Worm (Caenorhabditis elegans): ENCODE measurements around the gene ram-5.

The ram-5 gene

ce11 chrX:14559519-14560296, 9.8 kb downstream of the ram-5 start:
- TF ChIP-seq elt-4 (tag; optimal IDR thresholded peaks at IDR 0.05) (no peak), ceh-9 (tag; optimal IDR thresholded peaks at IDR 0.05) (no peak), hlh-13 (GFP tag; optimal IDR thresholded peaks at IDR 0.05) (no peak), ceh-31 (tag; optimal IDR thresholded peaks at IDR 0.05) (no peak), elt-2 (tag; optimal IDR thresholded peaks at IDR 0.05) (no peak), tbx-2 (tag; optimal IDR thresholded peaks at IDR 0.05) (no peak), unc-3 (GFP tag; conservative IDR thresholded peaks at IDR 0.05) (no peak), unc-3 (tag; optimal IDR thresholded peaks at IDR 0.05) (peak; percentile 49), unc-42 (tag; optimal IDR thresholded peaks at IDR 0.05) (peak; percentile 75), syd-9 (tag; optimal IDR thresholded peaks at IDR 0.05) (no peak), dmd-4 (tag; optimal IDR thresholded peaks at IDR 0.05; ENCODE audit: borderline replicate concordance) (no peak), ceh-2 (tag; optimal IDR thresholded peaks at IDR 0.05) (no peak), che-1 (tag; optimal IDR thresholded peaks at IDR 0.05) (no peak), ceh-45 (GFP tag; IDR thresholded peaks at IDR 0.05) (no peak), pax-1 (tag; optimal IDR thresholded peaks at IDR 0.05) (no peak)

- TF ChIP-seq dve-1 (tag; optimal IDR thresholded peaks at IDR 0.05) = peak; percentile 97
- TF ChIP-seq ets-4 (tag; optimal IDR thresholded peaks at IDR 0.05) = peak; percentile 90
- peak; percentile 94 for TF ChIP-seq tbx-2 (tag; optimal IDR thresholded peaks at IDR 0.05)
- TF ChIP-seq F13H6.1 (tag; optimal IDR thresholded peaks at IDR 0.05) = peak; percentile 95
- no peak for TF ChIP-seq pat-9 (tag; optimal IDR thresholded peaks at IDR 0.05)
- TF ChIP-seq C08G9.2 (tag; optimal IDR thresholded peaks at IDR 0.05) = no peak
- TF ChIP-seq elt-4 (tag; optimal IDR thresholded peaks at IDR 0.05) = no peak
- peak; percentile 53 for TF ChIP-seq dmd-4 (tag; optimal IDR thresholded peaks at IDR 0.05; ENCODE audit: borderline replicate concordance)
- peak; percentile 61 for TF ChIP-seq sdc-2 (tag; optimal IDR thresholded peaks at IDR 0.05)
- TF ChIP-seq nfya-1 (tag; optimal IDR thresholded peaks at IDR 0.05) = peak; percentile 86
- peak; percentile 70 for TF ChIP-seq pax-1 (tag; optimal IDR thresholded peaks at IDR 0.05)
- peak; percentile 77 for TF ChIP-seq hlh-30 (tag; optimal IDR thresholded peaks at IDR 0.05; ENCODE audit: insufficient read depth)
- peak; percentile 43 for TF ChIP-seq elt-2 (tag; optimal IDR thresholded peaks at IDR 0.05)
- peak; percentile 87 for TF ChIP-seq ceh-31 (tag; optimal IDR thresholded peaks at IDR 0.05)
- TF ChIP-seq unc-3 (GFP tag; conservative IDR thresholded peaks at IDR 0.05) = no peak
- no peak for TF ChIP-seq unc-3 (tag; optimal IDR thresholded peaks at IDR 0.05)
- no peak for TF ChIP-seq hlh-8 (tag; optimal IDR thresholded peaks at IDR 0.05)
- TF ChIP-seq unc-55 (GFP tag; optimal IDR thresholded peaks at IDR 0.05) = peak; percentile 88
- peak; percentile 63 for TF ChIP-seq pag-3 (tag; optimal IDR thresholded peaks at IDR 0.05; ENCODE audit: borderline replicate concordance)
- no peak for TF ChIP-seq ceh-22 (tag; optimal IDR thresholded peaks at IDR 0.05)
- peak; percentile 58 for TF ChIP-seq ztf-16 (tag; optimal IDR thresholded peaks at IDR 0.05)
- peak; percentile 75 for TF ChIP-seq pros-1 (tag; optimal IDR thresholded peaks at IDR 0.05)
- TF ChIP-seq ceh-24 (tag; optimal IDR thresholded peaks at IDR 0.05) = no peak
- no peak for TF ChIP-seq ceh-9 (tag; optimal IDR thresholded peaks at IDR 0.05)
- TF ChIP-seq ceh-18 (tag; optimal IDR thresholded peaks at IDR 0.05) = peak; percentile 95
- TF ChIP-seq T23F11.4 (GFP tag; optimal IDR thresholded peaks at IDR 0.05) = peak; percentile 42
- TF ChIP-seq ref-2 (tag; optimal IDR thresholded peaks at IDR 0.05) = peak; percentile 86
- no peak for TF ChIP-seq K02D7.2 (tag; optimal IDR thresholded peaks at IDR 0.05)
- no peak for TF ChIP-seq gmeb-2 (tag; optimal IDR thresholded peaks at IDR 0.05)
- TF ChIP-seq Y22D7AL.16 (tag; optimal IDR thresholded peaks at IDR 0.05) = no peak
- no peak for TF ChIP-seq odd-2 (tag; optimal IDR thresholded peaks at IDR 0.05)
- no peak for TF ChIP-seq eyg-1 (tag; optimal IDR thresholded peaks at IDR 0.05)
- TF ChIP-seq pqm-1 (tag; optimal IDR thresholded peaks at IDR 0.05) = peak; percentile 60
- no peak for TF ChIP-seq fax-1 (tag; optimal IDR thresholded peaks at IDR 0.05)
- peak; percentile 62 for TF ChIP-seq pha-2 (tag; optimal IDR thresholded peaks at IDR 0.05)
- peak; percentile 99 for TF ChIP-seq ceh-34 (tag; optimal IDR thresholded peaks at IDR 0.05)
- TF ChIP-seq ceh-30 (tag; optimal IDR thresholded peaks at IDR 0.05) = peak; percentile 61
- TF ChIP-seq ceh-19 (GFP tag; optimal IDR thresholded peaks at IDR 0.05) = peak; percentile 66
- TF ChIP-seq ceh-2 (tag; optimal IDR thresholded peaks at IDR 0.05) = peak; percentile 74
- peak; percentile 31 for TF ChIP-seq syd-9 (tag; optimal IDR thresholded peaks at IDR 0.05)
- peak; percentile 74 for TF ChIP-seq ceh-14 (tag; optimal IDR thresholded peaks at IDR 0.05)
- TF ChIP-seq ceh-48 (tag; optimal IDR thresholded peaks at IDR 0.05) = no peak
- peak; percentile 89 for TF ChIP-seq rnt-1 (tag; optimal IDR thresholded peaks at IDR 0.05)
- no peak for TF ChIP-seq mec-3 (tag; optimal IDR thresholded peaks at IDR 0.05; ENCODE audit: borderline replicate concordance)
- TF ChIP-seq unc-42 (tag; optimal IDR thresholded peaks at IDR 0.05) = peak; percentile 49
Measured at ce11 chrX:14560297-14560680, 10.3 kb downstream of the ram-5 start.
